Worm (Caenorhabditis elegans) whole organism, mixed stage, embryonic: ENCODE data around the gene ced-8.

Experiments used
- ceh-39 ChIP-seq: fragments of 150-350 bp; optimal IDR thresholded peaks from 2 replicates; lab custom pipeline; 2014; ENCODE audit warnings: missing biosample characterization, missing genetic modification characterization
- ces-1 ChIP-seq: fragments of 150-350 bp; optimal IDR thresholded peaks from 2 replicates; lab custom pipeline; 2014; ENCODE audit warnings: missing biosample characterization, missing genetic modification reagents, missing genetic modification characterization
- snpc-4 ChIP-seq: fragments of 150-350 bp; optimal IDR thresholded peaks from 2 replicates; lab custom pipeline; 2014; ENCODE audit warnings: missing biosample characterization, missing genetic modification characterization
- unc-39 ChIP-seq: fragments of 150-350 bp; optimal IDR thresholded peaks from 2 replicates; lab custom pipeline; 2014; ENCODE audit warnings: missing biosample characterization, missing genetic modification characterization
- unc-62 ChIP-seq: fragments of 150-350 bp; optimal IDR thresholded peaks from 2 replicates; lab custom pipeline; 2014; ENCODE audit warnings: missing biosample characterization, missing genetic modification reagents, missing genetic modification characterization
- ztf-11 ChIP-seq: fragments of 150-350 bp; optimal IDR thresholded peaks from 2 replicates; lab custom pipeline; 2014; ENCODE audit warnings: missing biosample characterization, missing genetic modification characterization

DNA sequence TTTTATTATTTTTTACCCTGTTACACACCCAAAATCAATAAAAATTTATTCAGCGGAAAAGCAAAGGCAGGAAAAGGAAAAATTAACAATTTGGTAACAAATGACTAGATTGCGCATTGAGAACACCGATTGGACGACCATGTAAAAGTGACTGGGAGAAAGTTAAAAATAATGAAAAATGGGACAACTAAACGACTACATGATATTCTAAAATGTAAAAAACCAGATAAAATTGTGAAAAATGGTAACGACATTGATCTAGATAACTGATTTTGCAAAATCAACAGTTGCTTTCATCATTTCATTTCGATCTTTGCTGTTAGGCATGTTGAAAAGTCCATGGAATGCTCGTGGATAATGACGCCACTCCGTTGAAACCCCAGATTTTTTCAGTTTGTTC is 43.1 kb upstream of the ced-8 start:
- no peak for TF ChIP-seq ztf-11 (tag; lab: Kevin White, UChicago)
- TF ChIP-seq ceh-39 (tag; lab: Kevin White, UChicago) = no peak
- TF ChIP-seq unc-62 (GFP tag; lab: Kevin White, UChicago) = no peak
- no peak for TF ChIP-seq snpc-4 (tag; lab: Kevin White, UChicago)
- TF ChIP-seq unc-39 (tag; lab: Kevin White, UChicago) = no peak
- no peak for TF ChIP-seq ces-1 (GFP tag; lab: Kevin White, UChicago)
